Fruit fly (Drosophila melanogaster): Measurements from ENCODE around the gene Dph4.

Dph4 gene

dm6 chr3R:5622985-5623630 is 817 bp downstream of the Dph4 start (continued):
- no peak for TF ChIP-seq da (GFP tag; optimal IDR thresholded peaks at IDR 0.05)
- no peak for TF ChIP-seq CG11085 (GFP tag; IDR thresholded peaks at IDR 0.05)
- no peak for TF ChIP-seq jigr1 (GFP tag; IDR thresholded peaks at IDR 0.05)
- peak; percentile 77 for TF ChIP-seq Side (GFP tag; optimal IDR thresholded peaks at IDR 0.05)
- TF ChIP-seq CG7271 (tag; optimal IDR thresholded peaks at IDR 0.05): peak; percentile 78
- TF ChIP-seq BEAF-32 (GFP tag; optimal IDR thresholded peaks at IDR 0.05): no peak
- TF ChIP-seq CG7987 (GFP tag; optimal IDR thresholded peaks at IDR 0.05): peak; percentile 90
- peak; percentile 10 for TF ChIP-seq Hr3 (GFP tag; optimal IDR thresholded peaks at IDR 0.05)
- no peak for TF ChIP-seq CG4360 (GFP tag; IDR thresholded peaks at IDR 0.05)
- peak; percentile 71 for TF ChIP-seq CG17385 (GFP tag; optimal IDR thresholded peaks at IDR 0.05)
- no peak for TF ChIP-seq knrl (GFP tag; IDR thresholded peaks at IDR 0.05; ENCODE audit: partially characterized antibody)
- peak; percentile 73 for TF ChIP-seq CG12769 (tag; optimal IDR thresholded peaks at IDR 0.05)
- no peak for TF ChIP-seq Trl (optimal IDR thresholded peaks at IDR 0.05)
- peak; percentile 85 for TF ChIP-seq Trl (GFP tag; optimal IDR thresholded peaks at IDR 0.05)
- TF ChIP-seq CG16815 (GFP tag; optimal IDR thresholded peaks at IDR 0.05): no peak
- TF ChIP-seq Nf-YC (tag; optimal IDR thresholded peaks at IDR 0.05): peak; percentile 43
- TF ChIP-seq Hey (tag; optimal IDR thresholded peaks at IDR 0.05): peak; percentile 81
- peak; percentile 89 for TF ChIP-seq CG8924 (tag; optimal IDR thresholded peaks at IDR 0.05)
- TF ChIP-seq Ets65A (GFP tag): no peak
- no peak for TF ChIP-seq CG11560 (tag; IDR thresholded peaks at IDR 0.05)
- no peak for TF ChIP-seq Dp (GFP tag; optimal IDR thresholded peaks at IDR 0.05)
- peak; percentile 65 for TF ChIP-seq Dek (tag; optimal IDR thresholded peaks at IDR 0.05)
- TF ChIP-seq bab2 (GFP tag; optimal IDR thresholded peaks at IDR 0.05): peak; percentile 87
- peak; percentile 47 for TF ChIP-seq HmgD (GFP tag; optimal IDR thresholded peaks at IDR 0.05)
- TF ChIP-seq vvl (GFP tag; IDR thresholded peaks at IDR 0.05): no peak
- TF ChIP-seq grau (tag; optimal IDR thresholded peaks at IDR 0.05): peak; percentile 49
- TF ChIP-seq eyg (GFP tag; optimal IDR thresholded peaks at IDR 0.05): peak; percentile 83
- peak; percentile 54 for TF ChIP-seq salm (tag; optimal IDR thresholded peaks at IDR 0.05)
- peak; percentile 92 for TF ChIP-seq lab (GFP tag; optimal IDR thresholded peaks at IDR 0.05)
- peak; percentile 86 for TF ChIP-seq CG10209 (GFP tag; optimal IDR thresholded peaks at IDR 0.05)
- peak; percentile 72 for TF ChIP-seq her (GFP tag; optimal IDR thresholded peaks at IDR 0.05)
- TF ChIP-seq H15 (GFP tag; IDR thresholded peaks at IDR 0.05): no peak
- no peak for TF ChIP-seq CG6654 (GFP tag; optimal IDR thresholded peaks at IDR 0.05)
- TF ChIP-seq pb (GFP tag; optimal IDR thresholded peaks at IDR 0.05): peak; percentile 72
- no peak for TF ChIP-seq Dip3 (GFP tag; optimal IDR thresholded peaks at IDR 0.05)
- peak; percentile 64 for TF ChIP-seq dmrt11E (tag; optimal IDR thresholded peaks at IDR 0.05)
- peak; percentile 9 for TF ChIP-seq gfzf (GFP tag; optimal IDR thresholded peaks at IDR 0.05)
- TF ChIP-seq zen2 (GFP tag; IDR thresholded peaks at IDR 0.05; ENCODE audit: partially characterized antibody): no peak
- TF ChIP-seq zen (tag; optimal IDR thresholded peaks at IDR 0.05): peak; percentile 92
- TF ChIP-seq sisA (GFP tag; IDR thresholded peaks at IDR 0.05): no peak
- TF ChIP-seq hb (GFP tag; IDR thresholded peaks at IDR 0.05; ENCODE audit: partially characterized antibody): no peak
- peak; percentile 86 for TF ChIP-seq stwl (tag; optimal IDR thresholded peaks at IDR 0.05)
- no peak for TF ChIP-seq ind (GFP tag; optimal IDR thresholded peaks at IDR 0.05)
- TF ChIP-seq abd-A (tag; optimal IDR thresholded peaks at IDR 0.05): peak; percentile 95
- TF ChIP-seq CG2129 (GFP tag; IDR thresholded peaks at IDR 0.05; ENCODE audit: partially characterized antibody): no peak
- TF ChIP-seq CG4617 (GFP tag; optimal IDR thresholded peaks at IDR 0.05; ENCODE audit: borderline replicate concordance): peak; percentile 45
- TF ChIP-seq CG18476 (GFP tag; optimal IDR thresholded peaks at IDR 0.05): peak; percentile 64
- peak; percentile 97 for TF ChIP-seq CG10267 (tag; optimal IDR thresholded peaks at IDR 0.05)
- peak; percentile 63 for TF ChIP-seq kay (GFP tag; optimal IDR thresholded peaks at IDR 0.05)
- TF ChIP-seq grn (GFP tag; optimal IDR thresholded peaks at IDR 0.05): peak; percentile 70
